Worm (Caenorhabditis elegans): ENCODE data around the gene cdr-2.

cdr-2 gene

ce11 chrV:12433717-12434116, 18.2 kb upstream of the cdr-2 start, which contains the start of gene srh-25:
Gene srh-25 (minus strand): TSS chrV:12433817.
- TF ChIP-seq F10B5.3 (tag; optimal IDR thresholded peaks at IDR 0.05) (no peak), daf-12 (tag; optimal IDR thresholded peaks at IDR 0.05) (no peak), set-16 (GFP tag; IDR thresholded peaks at IDR 0.05) (no peak), ceh-20 (GFP tag; IDR thresholded peaks at IDR 0.05) (no peak), dve-1 (tag; optimal IDR thresholded peaks at IDR 0.05; ENCODE audit: insufficient read depth) (no peak), dmd-9 (GFP tag; IDR thresholded peaks at IDR 0.05) (no peak), F26F4.8 (GFP tag; conservative IDR thresholded peaks at IDR 0.05) (no peak), T26A8.4 (GFP tag; IDR thresholded peaks at IDR 0.05) (no peak), nhr-6 (tag; optimal IDR thresholded peaks at IDR 0.05) (no peak), ceh-82 (tag; optimal IDR thresholded peaks at IDR 0.05) (no peak), mdt-29 (GFP tag; IDR thresholded peaks at IDR 0.05) (no peak), hmg-1.1 (GFP tag; IDR thresholded peaks at IDR 0.05) (no peak), nhr-76 (tag; optimal IDR thresholded peaks at IDR 0.05) (no peak), aha-1 (tag) (no peak)

- TF ChIP-seq lin-38 (GFP tag; IDR thresholded peaks at IDR 0.05) (no peak), unc-62 (GFP tag; optimal IDR thresholded peaks at IDR 0.05 in 1 of 2) (peak in 1 of 2 experiments; percentile 94), unc-62 (tag; optimal IDR thresholded peaks at IDR 0.05) (no peak)
These were observed 17.6 kb upstream of the cdr-2 start for ce11 chrV:12433105-12433504.

- TF ChIP-seq egl-27 (tag; optimal IDR thresholded peaks at IDR 0.05), result no peak
- no peak for TF ChIP-seq madf-9 (GFP tag; conservative IDR thresholded peaks at IDR 0.05)
- TF ChIP-seq lin-39 (tag; optimal IDR thresholded peaks at IDR 0.05), result no peak
- peak; percentile 52 for TF ChIP-seq dve-1 (tag; optimal IDR thresholded peaks at IDR 0.05; ENCODE audit: insufficient read depth)
- peak; percentile 86 for TF ChIP-seq nhr-28 (tag; optimal IDR thresholded peaks at IDR 0.05)
- peak; percentile 19 for TF ChIP-seq nhr-6 (tag; optimal IDR thresholded peaks at IDR 0.05)
- no peak for TF ChIP-seq daf-16 (GFP tag; optimal IDR thresholded peaks at IDR 0.05)
- peak; percentile 33 for TF ChIP-seq daf-16 (tag; optimal IDR thresholded peaks at IDR 0.05)
These were observed 16.6 kb upstream of the cdr-2 start, which contains the start of gene C54D10.13 for ce11 chrV:12432111-12432510. Gene C54D10.13 (minus strand): TSS chrV:12432289.

- TF ChIP-seq lim-7 (GFP tag; IDR thresholded peaks at IDR 0.05) (no peak), set-16 (GFP tag; IDR thresholded peaks at IDR 0.05) (no peak), nhr-76 (tag; optimal IDR thresholded peaks at IDR 0.05) (no peak), nhr-77 (tag; optimal IDR thresholded peaks at IDR 0.05) (no peak), nhr-11 (tag; optimal IDR thresholded peaks at IDR 0.05) (no peak), lin-1 (GFP tag; IDR thresholded peaks at IDR 0.05) (no peak), dmd-8 (GFP tag; IDR thresholded peaks at IDR 0.05) (no peak), mdl-1 (tag; optimal IDR thresholded peaks at IDR 0.05) (no peak), egl-27 (tag; optimal IDR thresholded peaks at IDR 0.05) (no peak), spr-3 (GFP tag; optimal IDR thresholded peaks at IDR 0.05) (no peak), lir-3 (tag; optimal IDR thresholded peaks at IDR 0.05) (no peak), skn-1 (tag; optimal IDR thresholded peaks at IDR 0.05) (no peak)
These were observed 13.5 kb upstream of the cdr-2 start, which contains the start of gene C54D10.5 for ce11 chrV:12429039-12429438. Gene C54D10.5 (plus strand): TSS chrV:12429339.

- no peak for TF ChIP-seq jun-1 (tag; optimal IDR thresholded peaks at IDR 0.05)
- TF ChIP-seq nhr-10 (tag; optimal IDR thresholded peaks at IDR 0.05), result no peak
- TF ChIP-seq duxl-1 (tag; optimal IDR thresholded peaks at IDR 0.05; ENCODE audit: poor library complexity), result no peak
- no peak for TF ChIP-seq nhr-41 (GFP tag; IDR thresholded peaks at IDR 0.05)
- TF ChIP-seq zip-11 (GFP tag; IDR thresholded peaks at IDR 0.05), result no peak
- TF ChIP-seq Y75B8A.6 (GFP tag; IDR thresholded peaks at IDR 0.05), result no peak
- no peak for TF ChIP-seq F26F4.8 (GFP tag; conservative IDR thresholded peaks at IDR 0.05)
- no peak for TF ChIP-seq lin-29 (GFP tag; IDR thresholded peaks at IDR 0.05)
- no peak for TF ChIP-seq mdt-29 (GFP tag; IDR thresholded peaks at IDR 0.05)
- TF ChIP-seq mes-2 (tag; optimal IDR thresholded peaks at IDR 0.05; ENCODE audit: poor library complexity, severe bottlenecking), result no peak
- TF ChIP-seq daf-16 (GFP tag; optimal IDR thresholded peaks at IDR 0.05), result no peak
- TF ChIP-seq daf-16 (tag; optimal IDR thresholded peaks at IDR 0.05), result no peak
- TF ChIP-seq ama-1 (optimal IDR thresholded peaks at IDR 0.05), result no peak
- no peak for TF ChIP-seq vab-7 (GFP tag; IDR thresholded peaks at IDR 0.05)
- no peak for TF ChIP-seq nhr-6 (tag; optimal IDR thresholded peaks at IDR 0.05)
- TF ChIP-seq nhr-48 (tag; optimal IDR thresholded peaks at IDR 0.05), result no peak
- TF ChIP-seq Y48G9A.11 (GFP tag; IDR thresholded peaks at IDR 0.05), result no peak
- TF ChIP-seq nhr-28 (tag; optimal IDR thresholded peaks at IDR 0.05), result no peak
These were observed 12.3 kb upstream of the cdr-2 start for ce11 chrV:12427826-12428225.

All from whole organism, L4 larva.